Worm (Caenorhabditis elegans): ENCODE measurements around the gene hrpa-1.
"Not testable (repeated sequence)": the region's sequence is repeated elsewhere in the genome, so short reads cannot be mapped to it uniquely, and the experiment has no call there.

Gene hrpa-1

ce11 chrIV:3308885-3309284 is 29.8 kb downstream of the hrpa-1 start:
- TF ChIP-seq nhr-12 (tag; optimal IDR thresholded peaks at IDR 0.05) (no peak), pha-4 (tag; optimal IDR thresholded peaks at IDR 0.05) (peak; percentile 34), egl-27 (tag; optimal IDR thresholded peaks at IDR 0.05) (no peak)

- TF ChIP-seq nhr-237 (tag; optimal IDR thresholded peaks at IDR 0.05) (no peak), R02D3.7 (tag; optimal IDR thresholded peaks at IDR 0.05) (no peak), jun-1 (tag; optimal IDR thresholded peaks at IDR 0.05) (no peak), aly-2 (tag; optimal IDR thresholded peaks at IDR 0.05) (no peak), nhr-25 (tag; optimal IDR thresholded peaks at IDR 0.05) (no peak), nhr-76 (tag; optimal IDR thresholded peaks at IDR 0.05) (no peak), daf-12 (tag; optimal IDR thresholded peaks at IDR 0.05) (no peak), eor-1 (tag; optimal IDR thresholded peaks at IDR 0.05) (no peak), nhr-12 (tag; optimal IDR thresholded peaks at IDR 0.05) (no peak), ztf-4 (tag; optimal IDR thresholded peaks at IDR 0.05) (no peak), zag-1 (tag; optimal IDR thresholded peaks at IDR 0.05) (no peak), lin-15B (tag; optimal IDR thresholded peaks at IDR 0.05) (no peak), ceh-9 (tag; optimal IDR thresholded peaks at IDR 0.05) (no peak), pqm-1 (tag; optimal IDR thresholded peaks at IDR 0.05) (no peak), lsy-12 (tag; optimal IDR thresholded peaks at IDR 0.05) (no peak)
Observed at ce11 chrIV:3307463-3307862, 31.2 kb downstream of the hrpa-1 start, which contains the start of gene W08E12.9. Gene W08E12.9, minus strand, starts transcription at chrIV:3307563.

- TF ChIP-seq elt-2 (tag; optimal IDR thresholded peaks at IDR 0.05) = no peak
- TF ChIP-seq nhr-28 (tag; optimal IDR thresholded peaks at IDR 0.05) = no peak
- no peak for TF ChIP-seq ceh-9 (tag; optimal IDR thresholded peaks at IDR 0.05)
- TF ChIP-seq nhr-25 (tag; optimal IDR thresholded peaks at IDR 0.05) = no peak
- TF ChIP-seq nhr-76 (tag; optimal IDR thresholded peaks at IDR 0.05) = no peak
- no peak for TF ChIP-seq ceh-16 (tag; optimal IDR thresholded peaks at IDR 0.05)
- no peak for TF ChIP-seq pha-4 (tag; optimal IDR thresholded peaks at IDR 0.05)
- TF ChIP-seq R02D3.7 (tag; optimal IDR thresholded peaks at IDR 0.05) = no peak
- no peak for TF ChIP-seq ztf-4 (tag; optimal IDR thresholded peaks at IDR 0.05)
- no peak for TF ChIP-seq sea-2 (GFP tag; optimal IDR thresholded peaks at IDR 0.05)
- TF ChIP-seq hmg-11 (tag; optimal IDR thresholded peaks at IDR 0.05) = no peak
Observed at ce11 chrIV:3305575-3305974, 33.1 kb downstream of the hrpa-1 start, which contains the start of gene W08E12.2. Gene W08E12.2, plus strand, starts transcription at chrIV:3305875.

ce11 chrIV:3303690-3304089 is 35.0 kb downstream of the hrpa-1 start, which contains the start of gene idpp-12:
Gene idpp-12, plus strand, starts transcription at chrIV:3303990.
- TF ChIP-seq tbx-2, elt-3, aly-2 (tag; optimal IDR thresholded peaks at IDR 0.05): not testable (repeated sequence)

DNA sequence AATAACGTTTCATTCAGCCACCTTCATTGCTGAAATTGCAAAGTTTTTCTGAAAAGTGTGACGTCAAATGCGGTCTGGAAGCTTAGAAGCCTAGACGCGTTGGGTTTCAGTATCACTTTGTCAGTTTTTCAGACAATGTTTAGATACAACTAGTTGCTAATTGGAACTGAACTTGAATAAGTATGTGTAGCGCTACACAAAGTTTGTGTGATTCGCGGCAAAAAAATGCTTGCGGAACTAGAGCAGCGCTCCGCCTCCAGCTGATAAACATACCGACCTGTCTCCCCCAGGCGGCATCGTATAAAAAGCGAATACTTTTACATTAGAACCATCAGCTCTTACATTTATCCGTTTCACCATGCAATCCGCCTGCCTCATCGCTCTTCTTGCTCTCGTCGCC is 36.6 kb downstream of the hrpa-1 start, which contains the start of gene W08E12.4:
TSS of gene W08E12.4 (plus strand) at position 301 of the 400 bp plus-strand sequence.
- not testable (repeated sequence) for TF ChIP-seq fkh-2 (tag; optimal IDR thresholded peaks at IDR 0.05); zag-1 (tag; optimal IDR thresholded peaks at IDR 0.05); sea-2 (GFP tag; optimal IDR thresholded peaks at IDR 0.05)

ce11 chrIV:3300492-3300891 is 38.2 kb downstream of the hrpa-1 start, which contains the start of gene W08E12.5:
Gene W08E12.5, plus strand, starts transcription at chrIV:3300792.
- TF ChIP-seq ztf-4 (tag; optimal IDR thresholded peaks at IDR 0.05) (no peak), egl-27 (tag; optimal IDR thresholded peaks at IDR 0.05) (no peak), ceh-16 (tag; optimal IDR thresholded peaks at IDR 0.05) (no peak), nfya-1 (tag; optimal IDR thresholded peaks at IDR 0.05; ENCODE audit: insufficient read depth) (no peak), unc-39 (tag; optimal IDR thresholded peaks at IDR 0.05) (no peak), ceh-9 (tag; optimal IDR thresholded peaks at IDR 0.05) (no peak), nhr-28 (tag; optimal IDR thresholded peaks at IDR 0.05) (no peak), jun-1 (tag; optimal IDR thresholded peaks at IDR 0.05) (no peak), lsy-12 (tag; optimal IDR thresholded peaks at IDR 0.05) (no peak)

DNA sequence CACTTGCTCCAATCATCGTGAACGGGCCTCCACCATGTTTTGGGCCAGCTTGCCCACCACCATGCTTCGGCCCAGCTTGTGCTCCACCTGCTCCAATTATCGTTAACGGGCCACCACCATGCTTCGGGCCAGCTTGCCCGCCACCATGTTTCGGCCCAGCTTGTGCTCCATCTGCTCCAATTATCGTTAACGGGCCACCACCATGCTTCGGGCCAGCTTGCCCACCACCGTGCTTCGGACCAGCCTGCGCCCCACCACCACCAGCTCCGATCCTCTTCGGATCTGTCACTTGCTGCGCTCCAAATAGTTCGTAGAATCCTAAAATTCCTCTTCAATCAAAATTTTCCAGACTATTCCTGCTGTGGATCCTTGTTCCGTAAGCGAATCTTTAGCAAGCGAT is 39.4 kb downstream of the hrpa-1 start:
- TF ChIP-seq tbx-2 (tag; optimal IDR thresholded peaks at IDR 0.05) = no peak
- no peak for TF ChIP-seq lin-39 (tag; optimal IDR thresholded peaks at IDR 0.05)
- TF ChIP-seq nhr-25 (tag; optimal IDR thresholded peaks at IDR 0.05) = no peak
- no peak for TF ChIP-seq ceh-82 (tag; optimal IDR thresholded peaks at IDR 0.05)
- TF ChIP-seq jun-1 (tag; optimal IDR thresholded peaks at IDR 0.05) = no peak
- TF ChIP-seq elt-3 (tag; optimal IDR thresholded peaks at IDR 0.05) = no peak
- no peak for TF ChIP-seq nhr-237 (tag; optimal IDR thresholded peaks at IDR 0.05)
- TF ChIP-seq eor-1 (tag; optimal IDR thresholded peaks at IDR 0.05) = no peak
- no peak for TF ChIP-seq unc-62 (GFP tag; optimal IDR thresholded peaks at IDR 0.05)
- no peak for TF ChIP-seq fos-1 (tag; optimal IDR thresholded peaks at IDR 0.05)
- TF ChIP-seq snpc-4 (tag; optimal IDR thresholded peaks at IDR 0.05) = no peak
- TF ChIP-seq fkh-2 (tag; optimal IDR thresholded peaks at IDR 0.05) = no peak
- no peak for TF ChIP-seq ztf-11 (tag; optimal IDR thresholded peaks at IDR 0.05)
- no peak for TF ChIP-seq ZK546.5 (tag; optimal IDR thresholded peaks at IDR 0.05)
- TF ChIP-seq nhr-11 (tag; optimal IDR thresholded peaks at IDR 0.05) = no peak
- no peak for TF ChIP-seq nhr-12 (tag; optimal IDR thresholded peaks at IDR 0.05)
- TF ChIP-seq ceh-16 (tag; optimal IDR thresholded peaks at IDR 0.05) = no peak
- TF ChIP-seq aly-2 (tag; optimal IDR thresholded peaks at IDR 0.05) = no peak

All from whole organism, L3 larva.